Worm (Caenorhabditis elegans) whole organism, late embryonic: ENCODE measurements around the gene F44E2.4.
A peak's percentile ranks its signal among the peaks of the same experiment; 100 is the strongest.

ENCODE experiments used
- F13H6.1 ChIP-seq: sonication (generic microtip); optimal IDR thresholded peaks from 2 replicates; lab custom pipeline; 2016; ENCODE audit warnings: missing genetic modification characterization, missing compliant biosample characterization
- K02D7.2 ChIP-seq: sonication (generic microtip); optimal IDR thresholded peaks from 2 replicates; lab custom pipeline; 2017; ENCODE audit warnings: mild to moderate bottlenecking, missing genetic modification characterization, missing compliant biosample characterization
- K09A11.1 ChIP-seq: sonication (generic microtip); optimal IDR thresholded peaks from 2 replicates; lab custom pipeline; 2017; ENCODE audit warnings: antibody characterized with exemption, mild to moderate bottlenecking, missing genetic modification characterization, missing compliant biosample characterization; ENCODE audit not compliant: insufficient read depth
- T23F11.4 ChIP-seq: fragments of 200-800 bp; sonication (Bioruptor generic); optimal IDR thresholded peaks from 2 replicates; lab custom pipeline; 2018; ENCODE audit warnings: mild to moderate bottlenecking, missing genetic modification characterization, missing compliant biosample characterization
- Y22D7AL.16 ChIP-seq: sonication (generic microtip); optimal IDR thresholded peaks from 2 replicates; lab custom pipeline; 2016; ENCODE audit warnings: missing genetic modification characterization, missing compliant biosample characterization
- ahr-1 ChIP-seq: sonication (generic microtip); optimal IDR thresholded peaks from 2 replicates; lab custom pipeline; 2016; ENCODE audit warnings: missing genetic modification characterization, missing compliant biosample characterization
- ama-1 ChIP-seq: fragments of 150-350 bp; optimal IDR thresholded peaks from 2 replicates; lab custom pipeline; 2014
- ceh-18 ChIP-seq: sonication (generic microtip); optimal IDR thresholded peaks from 2 replicates; lab custom pipeline; 2016; ENCODE audit warnings: missing genetic modification characterization, missing compliant biosample characterization
- ceh-19 ChIP-seq: fragments of 200-800 bp; sonication (Bioruptor generic); optimal IDR thresholded peaks from 2 replicates; lab custom pipeline; 2018; ENCODE audit warnings: mild to moderate bottlenecking, missing genetic modification characterization, missing compliant biosample characterization
- ceh-30 ChIP-seq: fragments of 150-350 bp; optimal IDR thresholded peaks from 2 replicates; lab custom pipeline; 2014; ENCODE audit warnings: missing biosample characterization, missing genetic modification characterization
- ceh-34 ChIP-seq: sonication (generic microtip); optimal IDR thresholded peaks from 2 replicates; lab custom pipeline; 2016; ENCODE audit warnings: mild to moderate bottlenecking, missing genetic modification characterization, missing compliant biosample characterization
- ceh-48 ChIP-seq: sonication (generic microtip); optimal IDR thresholded peaks from 2 replicates; lab custom pipeline; 2016; ENCODE audit warnings: missing genetic modification characterization, inconsistent platforms, missing compliant biosample characterization
- dmd-4 ChIP-seq: sonication (generic microtip); optimal IDR thresholded peaks from 2 replicates; lab custom pipeline; 2016; ENCODE audit warnings: borderline replicate concordance, missing genetic modification characterization, missing compliant biosample characterization
- dve-1 ChIP-seq: sonication (generic microtip); optimal IDR thresholded peaks from 2 replicates; lab custom pipeline; 2017; ENCODE audit warnings: antibody characterized with exemption, mild to moderate bottlenecking, missing genetic modification characterization, missing compliant biosample characterization
- elt-2 ChIP-seq: sonication (generic microtip); optimal IDR thresholded peaks from 2 replicates; lab custom pipeline; 2016; ENCODE audit warnings: missing genetic modification reagents, missing genetic modification characterization, missing compliant biosample characterization
- gmeb-2 ChIP-seq: sonication (generic microtip); optimal IDR thresholded peaks from 2 replicates; lab custom pipeline; 2016; ENCODE audit warnings: missing genetic modification characterization, inconsistent platforms, missing compliant biosample characterization
- hlh-30 ChIP-seq: sonication (generic microtip); optimal IDR thresholded peaks from 2 replicates; lab custom pipeline; 2017; ENCODE audit warnings: antibody characterized with exemption, missing genetic modification characterization, missing compliant biosample characterization; ENCODE audit not compliant: insufficient read depth
- hlh-6 ChIP-seq: sonication (generic microtip); optimal IDR thresholded peaks from 2 replicates; lab custom pipeline; 2016; ENCODE audit warnings: missing genotype, missing genetic modification characterization, missing compliant biosample characterization
- hlh-8 ChIP-seq: sonication (generic microtip); optimal IDR thresholded peaks from 2 replicates; lab custom pipeline; 2016; ENCODE audit warnings: missing genotype, missing genetic modification characterization, missing compliant biosample characterization
- lim-6 ChIP-seq: sonication (generic microtip); optimal IDR thresholded peaks from 2 replicates; lab custom pipeline; 2016; ENCODE audit warnings: missing genetic modification characterization, missing compliant biosample characterization
- nfya-1 ChIP-seq: sonication (generic microtip); optimal IDR thresholded peaks from 2 replicates; lab custom pipeline; 2017; ENCODE audit warnings: missing genetic modification characterization, mild to moderate bottlenecking, missing compliant biosample characterization, antibody characterized with exemption, moderate library complexity
- nhr-11 ChIP-seq: fragments of 150-350 bp; optimal IDR thresholded peaks from 2 replicates; lab custom pipeline; 2014; ENCODE audit warnings: missing biosample characterization, missing genetic modification characterization
- nhr-232 ChIP-seq: sonication (generic microtip); optimal IDR thresholded peaks from 2 replicates; lab custom pipeline; 2016; ENCODE audit warnings: missing genetic modification characterization, missing compliant biosample characterization
- pag-3 ChIP-seq: sonication (generic microtip); optimal IDR thresholded peaks from 2 replicates; lab custom pipeline; 2016; ENCODE audit warnings: missing compliant biosample characterization, missing genetic modification characterization, borderline replicate concordance
- pax-1 ChIP-seq: fragments of 150-350 bp; optimal IDR thresholded peaks from 2 replicates; lab custom pipeline; 2014; ENCODE audit warnings: missing biosample characterization, missing genetic modification characterization
- pha-4 ChIP-seq: fragments of 150-350 bp; optimal IDR thresholded peaks from 2 replicates; lab custom pipeline; 2018; ENCODE audit warnings: missing biosample characterization, missing genetic modification reagents, missing genetic modification characterization
- pqm-1 ChIP-seq: sonication (generic microtip); optimal IDR thresholded peaks from 2 replicates; lab custom pipeline; 2016; ENCODE audit warnings: missing genetic modification characterization, missing compliant biosample characterization
- pros-1 ChIP-seq: fragments of 150-350 bp; optimal IDR thresholded peaks from 2 replicates; lab custom pipeline; 2014; ENCODE audit warnings: missing biosample characterization, missing genetic modification reagents, missing genetic modification characterization
- rnt-1 ChIP-seq: sonication (generic microtip); optimal IDR thresholded peaks from 2 replicates; lab custom pipeline; 2016; ENCODE audit warnings: missing genetic modification characterization, missing compliant biosample characterization
- sdc-2 ChIP-seq: sonication (generic microtip); optimal IDR thresholded peaks from 2 replicates; lab custom pipeline; 2016; ENCODE audit warnings: missing genotype, missing genetic modification characterization, missing compliant biosample characterization
- syd-9 ChIP-seq: sonication (generic microtip); optimal IDR thresholded peaks from 2 replicates; lab custom pipeline; 2016; ENCODE audit warnings: mild to moderate bottlenecking, missing genetic modification characterization, moderate library complexity, missing compliant biosample characterization
- tbx-7 ChIP-seq: sonication (generic microtip); optimal IDR thresholded peaks from 2 replicates; lab custom pipeline; 2016; ENCODE audit warnings: missing genotype, missing genetic modification characterization, missing compliant biosample characterization
- ttx-3 ChIP-seq: sonication (generic microtip); optimal IDR thresholded peaks from 2 replicates; lab custom pipeline; 2016; ENCODE audit warnings: missing genetic modification reagents, missing genetic modification characterization, missing compliant biosample characterization
- unc-42 ChIP-seq: sonication (generic microtip); optimal IDR thresholded peaks from 2 replicates; lab custom pipeline; 2016; ENCODE audit warnings: missing genotype, missing genetic modification characterization, missing compliant biosample characterization

F44E2.4 gene

DNA sequence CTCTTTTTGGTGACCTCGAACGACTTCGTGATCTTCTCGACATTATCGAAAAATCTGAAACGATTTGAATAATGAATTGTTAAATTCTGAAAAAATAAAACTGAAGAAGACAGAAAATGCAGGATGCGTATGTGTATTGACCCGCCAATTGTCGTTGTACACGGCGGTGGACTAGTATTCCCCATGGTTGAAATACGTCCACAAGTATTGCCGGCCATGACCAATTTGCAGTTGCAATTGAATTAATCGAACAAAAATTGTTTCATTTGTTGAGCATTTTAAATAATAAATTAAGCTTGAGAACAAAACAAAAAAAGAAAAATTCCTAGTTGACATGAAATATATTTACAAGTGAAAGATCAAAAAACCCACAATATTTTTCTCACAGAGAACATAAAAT, 9.0 kb downstream of the F44E2.4 start, which contains the start of gene F44E2.3 (continued):
- no peak for TF ChIP-seq rnt-1 (tag; lab: Kevin White, UChicago)
- TF ChIP-seq pros-1 (tag; lab: Kevin White, UChicago) = no peak
- no peak for TF ChIP-seq lim-6 (tag; lab: Kevin White, UChicago)
- TF ChIP-seq ttx-3 (tag; lab: Kevin White, UChicago) = no peak
- TF ChIP-seq K02D7.2 (tag; lab: Kevin White, UChicago) = no peak
- no peak for TF ChIP-seq F13H6.1 (tag; lab: Kevin White, UChicago)
- TF ChIP-seq dve-1 = no peak
- TF ChIP-seq, all 69 proteins: peak for 6

DNA sequence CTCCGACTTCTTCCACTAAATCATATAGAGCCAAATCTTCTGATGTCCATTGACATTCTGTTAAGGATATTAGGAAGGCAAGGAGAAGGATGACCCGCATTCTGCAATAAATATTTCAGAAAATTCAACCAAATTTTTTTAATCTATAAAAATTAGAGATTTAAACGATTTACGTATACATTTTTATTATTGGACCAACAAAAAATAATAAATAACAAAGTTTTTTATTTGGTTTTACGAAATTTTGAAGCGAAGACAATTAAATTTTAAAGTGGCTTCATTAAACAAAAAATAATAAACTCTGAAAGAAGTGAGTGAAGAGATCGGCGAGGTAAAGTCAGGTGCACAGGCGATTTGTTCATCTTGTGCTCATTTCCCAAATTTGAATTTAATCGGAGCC, 11.1 kb downstream of the F44E2.4 start, which contains the start of gene F54F2.9:
F54F2.9 (minus strand) TSS at position 101 of the 400 bp plus-strand sequence.
- TF ChIP-seq T23F11.4 = no peak
- TF ChIP-seq ceh-30 (tag; lab: Kevin White, UChicago) = no peak
- TF ChIP-seq nhr-232 (tag; lab: Kevin White, UChicago) = no peak
- no peak for TF ChIP-seq pha-4 (tag; lab: Kevin White, UChicago)
- TF ChIP-seq hlh-30 (tag; lab: Kevin White, UChicago) = no peak
- TF ChIP-seq dmd-4 (tag; lab: Kevin White, UChicago) = no peak
- no peak for TF ChIP-seq nfya-1
- no peak for TF ChIP-seq ahr-1 (tag; lab: Kevin White, UChicago)
- TF ChIP-seq Y22D7AL.16 (tag; lab: Kevin White, UChicago) = no peak
- no peak for TF ChIP-seq hlh-6 (tag; lab: Kevin White, UChicago)
- no peak for TF ChIP-seq ceh-19 (GFP tag; lab: Kevin White, UChicago)
- TF ChIP-seq elt-2 = no peak
- no peak for TF ChIP-seq pax-1
- TF ChIP-seq syd-9 (tag; lab: Kevin White, UChicago) = no peak

DNA sequence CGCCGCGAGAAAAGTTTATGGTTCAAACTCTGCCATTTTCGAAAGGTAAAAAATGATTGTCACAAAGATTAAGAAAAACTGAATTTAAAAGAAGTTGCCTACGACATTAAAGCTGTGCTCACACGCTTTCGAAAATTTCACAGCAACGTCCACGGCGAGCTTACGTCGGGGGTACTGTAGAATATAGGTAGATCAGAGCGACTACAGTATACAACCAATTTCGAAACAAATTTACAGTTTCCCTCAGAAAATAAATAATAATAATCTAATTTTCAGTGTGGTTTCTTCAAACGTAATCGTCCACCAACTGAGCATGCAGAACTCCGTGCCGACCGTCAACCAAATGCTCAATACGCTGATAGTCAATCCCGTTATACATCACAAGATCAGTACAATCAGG, 13.7 kb downstream of the F44E2.4 start:
- TF ChIP-seq nhr-11 (tag; lab: Kevin White, UChicago) (no peak), K09A11.1 (tag; lab: Kevin White, UChicago) (no peak), pqm-1 (tag; lab: Kevin White, UChicago) (no peak), elt-2 (no peak), tbx-7 (tag; lab: Kevin White, UChicago) (no peak), ama-1 (lab: Kevin White, UChicago) (no peak), K02D7.2 (tag; lab: Kevin White, UChicago) (no peak), pros-1 (tag; lab: Kevin White, UChicago) (no peak)

DNA sequence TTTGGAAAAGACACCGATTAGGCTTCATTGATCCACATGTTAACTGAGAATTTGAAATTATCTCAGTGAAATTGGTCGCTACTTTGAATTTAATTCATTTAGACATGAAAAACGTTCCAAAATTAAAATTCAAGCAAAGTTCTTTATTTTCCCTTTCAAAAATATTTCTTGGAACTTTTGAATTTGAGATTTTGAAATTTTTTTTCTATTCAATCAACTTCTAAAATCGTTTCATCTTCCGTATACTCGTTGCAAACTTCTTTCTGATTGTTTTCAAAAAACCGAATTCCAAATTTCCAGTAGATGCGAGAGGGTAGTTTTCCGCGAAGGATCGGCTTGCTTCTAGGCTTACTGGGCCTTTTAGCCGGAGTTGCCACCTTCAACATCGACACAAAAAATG, 19.6 kb downstream of the F44E2.4 start, which contains the start of gene pat-2:
pat-2 (plus strand) TSS at position 301 of the 400 bp plus-strand sequence.
- TF ChIP-seq hlh-6 (tag; lab: Kevin White, UChicago) (no peak), T23F11.4 (no peak), sdc-2 (tag; lab: Kevin White, UChicago) (no peak), pha-4 (tag; lab: Kevin White, UChicago) (no peak), nhr-232 (tag; lab: Kevin White, UChicago) (no peak), ceh-30 (tag; lab: Kevin White, UChicago) (no peak), gmeb-2 (tag; lab: Kevin White, UChicago) (no peak), pag-3 (tag; lab: Kevin White, UChicago) (no peak), F13H6.1 (tag; lab: Kevin White, UChicago) (no peak)

- TF ChIP-seq rnt-1 (tag; lab: Kevin White, UChicago) (peak; percentile 62), ceh-34 (tag; lab: Kevin White, UChicago) (peak; percentile 21), unc-42 (tag; lab: Kevin White, UChicago) (no peak), ceh-18 (tag; lab: Kevin White, UChicago) (peak; percentile 70), dmd-4 (tag; lab: Kevin White, UChicago) (no peak), ceh-48 (tag; lab: Kevin White, UChicago) (no peak), hlh-8 (no peak), F13H6.1 (tag; lab: Kevin White, UChicago) (peak; percentile 5), nfya-1 (peak; percentile 8)
- TF ChIP-seq, all 69 proteins: peak for 5
Measured at ce11 chrIII:8815699-8816098, 22.5 kb downstream of the F44E2.4 start.
